Fruit fly (Drosophila melanogaster) whole organism, embryonic: ENCODE results near the gene CG9733.

Experiments used
- C15 ChIP-seq: fragments of 200-800 bp; sonication (Bioruptor generic); IDR thresholded peaks from 3 replicates; pipeline ENCODE4 v1.3.6; 2022; ENCODE audit warnings: missing biosample characterization, missing genetic modification characterization
- CG10366 ChIP-seq: fragments of 200-800 bp; sonication (Bioruptor generic); IDR thresholded peaks from 2 replicates; pipeline ENCODE4 v1.3.6; 2022; ENCODE audit warnings: missing biosample characterization, missing genetic modification characterization
- CG11560 ChIP-seq: fragments of 200-800 bp; sonication (Bioruptor generic); IDR thresholded peaks from 3 replicates; pipeline ENCODE4 v1.3.6; 2022; ENCODE audit warnings: missing biosample characterization, missing genetic modification characterization
- CG13894 ChIP-seq: fragments of 200-800 bp; sonication (Bioruptor generic); optimal IDR thresholded peaks from 3 replicates; lab custom pipeline; 2018; ENCODE audit warnings: missing biosample characterization, mild to moderate bottlenecking, missing genetic modification characterization, moderate library complexity
- CG14860 ChIP-seq: fragments of 200-800 bp; sonication (Bioruptor generic); IDR thresholded peaks from 3 replicates; pipeline ENCODE4 v1.3.6; 2022; ENCODE audit warnings: missing biosample characterization, missing genetic modification characterization; ENCODE audit not compliant: partially characterized antibody
- CG15073 ChIP-seq: fragments of 200-800 bp; sonication (Bioruptor generic); optimal IDR thresholded peaks from 2 replicates; lab custom pipeline; 2016; ENCODE audit warnings: missing biosample characterization, missing genetic modification characterization
- CG1529 ChIP-seq: fragments of 200-800 bp; sonication (Bioruptor generic); optimal IDR thresholded peaks from 3 replicates; lab custom pipeline; 2018; ENCODE audit warnings: missing biosample characterization, missing genetic modification characterization
- CG17359 ChIP-seq: fragments of 200-800 bp; sonication (Bioruptor generic); optimal IDR thresholded peaks from 3 replicates; lab custom pipeline; 2018; ENCODE audit warnings: missing biosample characterization, mild to moderate bottlenecking, missing genetic modification characterization, moderate library complexity
- CG1792 ChIP-seq: fragments of 200-800 bp; sonication (Bioruptor generic); optimal IDR thresholded peaks from 2 replicates; lab custom pipeline; 2016; ENCODE audit warnings: missing biosample characterization, missing genetic modification characterization
- CG18619 ChIP-seq: fragments of 200-800 bp; sonication (Bioruptor generic); optimal IDR thresholded peaks from 3 replicates; lab custom pipeline; 2017; ENCODE audit warnings: missing biosample characterization, mild to moderate bottlenecking, missing genetic modification characterization
- CG2202 ChIP-seq: fragments of 200-800 bp; sonication (Bioruptor generic); optimal IDR thresholded peaks from 2 replicates; lab custom pipeline; 2018; ENCODE audit warnings: missing biosample characterization, mild to moderate bottlenecking, missing genetic modification characterization
- CG2875 ChIP-seq: fragments of 200-800 bp; sonication (Bioruptor generic); optimal IDR thresholded peaks from 2 replicates; lab custom pipeline; 2017; ENCODE audit warnings: missing biosample characterization, mild to moderate bottlenecking, missing genetic modification characterization, missing genetic modification reagents
- CG31224 ChIP-seq: fragments of 200-800 bp; sonication (Bioruptor generic); IDR thresholded peaks from 2 replicates; pipeline ENCODE4 v1.3.6; 2022; ENCODE audit warnings: missing biosample characterization, missing genetic modification characterization
- CG6689 ChIP-seq: fragments of 200-800 bp; sonication (Bioruptor generic); IDR thresholded peaks from 2 replicates; pipeline ENCODE4 v1.3.6; 2022; ENCODE audit warnings: missing biosample characterization, missing genetic modification characterization
- CG8290 ChIP-seq, 3 experiments: fragments of 200-800 bp; sonication (Bioruptor generic); optimal IDR thresholded peaks; 2 replicates each; lab custom pipeline; 2016 to 2019; ENCODE audit warnings: missing biosample characterization in 3 of 3, missing genetic modification characterization in 3 of 3, mild to moderate bottlenecking in 2 of 3, moderate library complexity in 1 of 3
- CG8359 ChIP-seq: fragments of 200-800 bp; sonication (Bioruptor generic); optimal IDR thresholded peaks from 2 replicates; lab custom pipeline; 2017; ENCODE audit warnings: missing biosample characterization, mild to moderate bottlenecking, missing genetic modification characterization, borderline replicate concordance
- CG9727 ChIP-seq: fragments of 200-800 bp; sonication (Bioruptor generic); optimal IDR thresholded peaks from 3 replicates; lab custom pipeline; 2017; ENCODE audit warnings: missing biosample characterization, mild to moderate bottlenecking, missing genetic modification characterization
- Chrac-16 ChIP-seq: fragments of 200-800 bp; sonication (Bioruptor generic); optimal IDR thresholded peaks from 3 replicates; lab custom pipeline; 2016; ENCODE audit warnings: missing biosample characterization, missing genetic modification characterization
- Dip3 ChIP-seq: fragments of 200-800 bp; sonication (Bioruptor generic); optimal IDR thresholded peaks from 3 replicates; lab custom pipeline; 2016; ENCODE audit warnings: missing biosample characterization, missing genetic modification characterization
- Dp ChIP-seq: fragments of 200-800 bp; sonication (Bioruptor generic); optimal IDR thresholded peaks from 2 replicates; lab custom pipeline; 2018; ENCODE audit warnings: missing biosample characterization, mild to moderate bottlenecking, missing genetic modification characterization, moderate library complexity
- HLH4C ChIP-seq: fragments of 200-800 bp; sonication (Bioruptor generic); IDR thresholded peaks from 3 replicates; pipeline ENCODE4 v1.3.6; 2022; ENCODE audit warnings: missing biosample characterization, missing genetic modification characterization; ENCODE audit not compliant: partially characterized antibody
- MESR4 ChIP-seq: fragments of 200-800 bp; sonication (Bioruptor generic); optimal IDR thresholded peaks from 2 replicates; lab custom pipeline; 2018; ENCODE audit warnings: missing biosample characterization, mild to moderate bottlenecking, missing genetic modification characterization, moderate library complexity
- Med ChIP-seq: fragments of 200-800 bp; sonication (Bioruptor generic); peaks from one replicate; lab custom pipeline; 2016; ENCODE audit warnings: missing biosample characterization, missing genetic modification characterization, mild to moderate bottlenecking, inconsistent platforms, moderate library complexity
- Nf-YB ChIP-seq: fragments of 200-800 bp; sonication (Bioruptor generic); optimal IDR thresholded peaks from 3 replicates; lab custom pipeline; 2019; ENCODE audit warnings: missing biosample characterization, mild to moderate bottlenecking, missing genetic modification characterization, moderate library complexity
- Opbp ChIP-seq: fragments of 200-800 bp; sonication (Bioruptor generic); IDR thresholded peaks from 3 replicates; pipeline ENCODE4 v1.3.6; 2022; ENCODE audit warnings: missing biosample characterization, missing genetic modification characterization; ENCODE audit not compliant: partially characterized antibody
- Ravus ChIP-seq: fragments of 200-800 bp; sonication (Bioruptor generic); IDR thresholded peaks from 2 replicates; pipeline ENCODE4 v1.3.6; 2022; ENCODE audit warnings: missing biosample characterization, missing genetic modification characterization
- Trl ChIP-seq, 3 experiments: fragments of >200 bp in 2 of 3; fragments of 200-800 bp in 1 of 3; sonication (Bioruptor generic) in 1 of 3; optimal IDR thresholded peaks; 2 replicates in 1 of 3; 3 replicates in 2 of 3; lab custom pipeline; 2016 to 2017; ENCODE audit warnings: missing biosample characterization in 1 of 3, missing genetic modification characterization in 1 of 3
- ab ChIP-seq: fragments of 200-800 bp; sonication (Bioruptor generic); optimal IDR thresholded peaks from 2 replicates; lab custom pipeline; 2016; ENCODE audit warnings: missing biosample characterization, missing genetic modification characterization
- cas ChIP-seq: fragments of 200-800 bp; sonication (Bioruptor generic); IDR thresholded peaks from 2 replicates; pipeline ENCODE4 v1.3.6; 2022; ENCODE audit warnings: missing biosample characterization, missing genetic modification characterization
- dmrt11E ChIP-seq: fragments of 200-800 bp; sonication (Bioruptor generic); optimal IDR thresholded peaks from 3 replicates; lab custom pipeline; 2018; ENCODE audit warnings: missing biosample characterization, mild to moderate bottlenecking, missing genetic modification characterization, moderate library complexity
- dmrt99B ChIP-seq: fragments of 200-800 bp; sonication (Bioruptor generic); optimal IDR thresholded peaks from 2 replicates; lab custom pipeline; 2018; ENCODE audit warnings: missing biosample characterization, mild to moderate bottlenecking, missing genetic modification characterization, moderate library complexity
- eyg ChIP-seq: fragments of 200-800 bp; sonication (Bioruptor generic); optimal IDR thresholded peaks from 3 replicates; lab custom pipeline; 2016; ENCODE audit warnings: missing biosample characterization, missing genetic modification characterization
- jing ChIP-seq: fragments of 200-800 bp; sonication (Bioruptor generic); optimal IDR thresholded peaks from 2 replicates; lab custom pipeline; 2018; ENCODE audit warnings: missing biosample characterization, mild to moderate bottlenecking, missing genetic modification characterization
- ken ChIP-seq: fragments of 200-800 bp; sonication (Bioruptor generic); IDR thresholded peaks from 3 replicates; pipeline ENCODE4 v1.3.6; 2022; ENCODE audit warnings: missing biosample characterization, missing genetic modification characterization
- kni ChIP-seq: fragments of 200-800 bp; sonication (Bioruptor generic); optimal IDR thresholded peaks from 3 replicates; lab custom pipeline; 2017; ENCODE audit warnings: mild to moderate bottlenecking, missing biosample characterization, missing genetic modification reagents, missing genetic modification characterization
- knrl ChIP-seq: fragments of 200-800 bp; sonication (Bioruptor generic); IDR thresholded peaks from 3 replicates; pipeline ENCODE4 v1.3.6; 2022; ENCODE audit warnings: missing biosample characterization, missing genetic modification characterization; ENCODE audit not compliant: partially characterized antibody
- mam ChIP-seq: fragments of 200-800 bp; sonication (Bioruptor generic); optimal IDR thresholded peaks from 3 replicates; lab custom pipeline; 2016; ENCODE audit warnings: missing biosample characterization, missing genetic modification characterization
- oc ChIP-seq: fragments of 200-800 bp; sonication (Bioruptor generic); optimal IDR thresholded peaks from 2 replicates; lab custom pipeline; 2018; ENCODE audit warnings: missing biosample characterization, mild to moderate bottlenecking, missing genetic modification characterization, moderate library complexity
- pan ChIP-seq, 4 experiments: fragments of >200 bp in 3 of 4; fragments of 200-800 bp in 1 of 4; sonication (Bioruptor generic) in 1 of 4; optimal IDR thresholded peaks in 3 of 4; IDR thresholded peaks in 1 of 4; 2 replicates each; pipeline versions ENCODE4 v1.3.6 to Lab custom; 2017 to 2022; ENCODE audit warnings: missing biosample characterization in 2 of 4, missing genetic modification characterization in 2 of 4, mixed read lengths in 1 of 4
- pita ChIP-seq: fragments of 200-800 bp; sonication (Bioruptor generic); optimal IDR thresholded peaks from 2 replicates; lab custom pipeline; 2017; ENCODE audit warnings: missing biosample characterization, mild to moderate bottlenecking, missing genetic modification characterization
- pzg ChIP-seq: fragments of 200-800 bp; sonication (Bioruptor generic); optimal IDR thresholded peaks from 3 replicates; lab custom pipeline; 2018; ENCODE audit warnings: missing biosample characterization, mild to moderate bottlenecking, missing genetic modification characterization, moderate library complexity
- sens-2 ChIP-seq: fragments of 200-800 bp; sonication (Bioruptor generic); IDR thresholded peaks from 2 replicates; pipeline ENCODE4 v1.3.6; 2022; ENCODE audit warnings: missing biosample characterization, missing genetic modification characterization
- sna ChIP-seq: fragments of 200-800 bp; sonication (Bioruptor generic); IDR thresholded peaks from 2 replicates; pipeline ENCODE4 v1.3.6; 2022; ENCODE audit warnings: missing biosample characterization, missing genetic modification characterization; ENCODE audit not compliant: partially characterized antibody
- so ChIP-seq: fragments of 200-800 bp; sonication (Bioruptor generic); IDR thresholded peaks from 3 replicates; pipeline ENCODE4 v1.3.6; 2022; ENCODE audit warnings: missing biosample characterization, missing genetic modification characterization
- trem ChIP-seq: fragments of 200-800 bp; optimal IDR thresholded peaks from 3 replicates; lab custom pipeline; 2019; ENCODE audit warnings: missing biosample characterization, mild to moderate bottlenecking, missing genetic modification characterization, moderate library complexity
- trh ChIP-seq: fragments of 200-800 bp; sonication (Bioruptor generic); optimal IDR thresholded peaks from 2 replicates; lab custom pipeline; 2016; ENCODE audit warnings: missing biosample characterization, missing genetic modification characterization
- twi ChIP-seq: fragments of 200-800 bp; optimal IDR thresholded peaks from 2 replicates; lab custom pipeline; 2019; ENCODE audit warnings: missing biosample characterization, mild to moderate bottlenecking, missing genetic modification characterization, moderate library complexity
- zf30C ChIP-seq: fragments of 200-800 bp; sonication (Bioruptor generic); optimal IDR thresholded peaks from 3 replicates; lab custom pipeline; 2018; ENCODE audit warnings: missing biosample characterization, mild to moderate bottlenecking, missing genetic modification characterization

The CG9733 gene

DNA sequence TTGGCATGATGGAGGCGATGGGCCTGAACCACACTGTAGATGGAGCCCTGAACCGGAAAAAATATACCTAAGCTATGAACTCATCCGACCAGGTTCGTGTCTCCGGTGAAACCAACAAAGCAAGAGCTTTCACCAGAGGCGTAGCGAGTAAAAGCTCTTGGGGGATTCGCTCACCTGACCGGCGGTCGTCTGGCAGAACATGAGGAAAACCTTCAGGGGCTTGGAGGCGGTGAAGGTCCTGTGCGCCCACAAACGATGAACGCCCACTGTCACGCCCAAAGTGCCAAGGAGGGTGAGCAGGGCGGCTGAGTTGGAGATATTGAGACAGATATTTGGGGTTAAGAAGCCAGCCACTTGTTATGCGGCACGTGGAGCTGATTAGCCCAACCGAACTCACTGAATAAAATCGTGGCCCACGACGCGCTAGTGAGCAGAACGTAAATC is 50.9 kb downstream of the CG9733 start:
- TF ChIP-seq Dip3 (GFP tag; lab: Kevin White, UChicago) = peak; percentile 14
- TF ChIP-seq pita = peak; percentile 56
- TF ChIP-seq Med (GFP tag; lab: Kevin White, UChicago) = peak; percentile 86
- peak; percentile 2 for TF ChIP-seq dmrt99B (tag; lab: Kevin White, UChicago)
- TF ChIP-seq CG6689 (GFP tag; lab: Robert Waterston, UW) = no peak
- TF ChIP-seq dmrt11E = no peak
- no peak for TF ChIP-seq sna (GFP tag; lab: Robert Waterston, UW)
- peak; percentile 47 for TF ChIP-seq pzg
- no peak for TF ChIP-seq CG15073 (GFP tag; lab: Kevin White, UChicago)
- no peak for TF ChIP-seq CG9727 (GFP tag; lab: Kevin White, UChicago)
- TF ChIP-seq CG13894 = peak; percentile 1
- TF ChIP-seq Dp = peak; percentile 3
- no peak for TF ChIP-seq sens-2
- no peak for TF ChIP-seq knrl (GFP tag; lab: Robert Waterston, UW)
- no peak for TF ChIP-seq ab (GFP tag; lab: Kevin White, UChicago)
- no peak for TF ChIP-seq Trl (optimal IDR thresholded peaks at IDR 0.05; lab: Kevin White, UChicago)
- no peak for TF ChIP-seq Trl (GFP tag; optimal IDR thresholded peaks at IDR 0.05; lab: Kevin White, UChicago)
- no peak for TF ChIP-seq Opbp (GFP tag; lab: Robert Waterston, UW)
- TF ChIP-seq so (GFP tag; lab: Robert Waterston, UW) = no peak
- TF ChIP-seq CG2202 (tag; lab: Kevin White, UChicago) = no peak
- no peak for TF ChIP-seq pan (optimal IDR thresholded peaks at IDR 0.05; lab: Kevin White, UChicago)
- TF ChIP-seq pan (GFP tag; optimal IDR thresholded peaks at IDR 0.05 in 1 of 2, IDR thresholded peaks at IDR 0.05 in 1 of 2) = peak in 1 of 2 experiments; percentile 55
- TF ChIP-seq twi (tag; lab: Kevin White, UChicago) = no peak
- TF ChIP-seq CG10366 = peak; percentile 36; the same call in 1 of the 2 replicates
- no peak for TF ChIP-seq CG14860 (GFP tag; lab: Robert Waterston, UW)
- no peak for TF ChIP-seq zf30C
- no peak for TF ChIP-seq Nf-YB
- peak; percentile 35; the same call in 1 of the 3 replicates for TF ChIP-seq CG11560 (tag; lab: Robert Waterston, UW)
- no peak for TF ChIP-seq cas
- no peak for TF ChIP-seq CG1792 (GFP tag; lab: Kevin White, UChicago)
- no peak for TF ChIP-seq CG8290 (GFP tag; optimal IDR thresholded peaks at IDR 0.05; lab: Kevin White, UChicago)
- TF ChIP-seq CG8290 (tag; optimal IDR thresholded peaks at IDR 0.05; lab: Kevin White, UChicago) = peak in 1 of 2 experiments; percentile 86
- no peak for TF ChIP-seq C15 (GFP tag; lab: Robert Waterston, UW)
- TF ChIP-seq mam (GFP tag; lab: Kevin White, UChicago) = no peak
- no peak for TF ChIP-seq CG2875
- TF ChIP-seq trh = no peak
- TF ChIP-seq oc (tag; lab: Kevin White, UChicago) = no peak
- no peak for TF ChIP-seq CG18619 (GFP tag; lab: Kevin White, UChicago)
- peak; percentile 68; the same call in 2 of the 3 replicates for TF ChIP-seq ken (GFP tag; lab: Robert Waterston, UW)
- TF ChIP-seq CG17359 (tag; lab: Kevin White, UChicago) = peak; percentile 1
- TF ChIP-seq HLH4C = no peak
- TF ChIP-seq kni = no peak
- no peak for TF ChIP-seq trem (tag; lab: Kevin White, UChicago)
- peak; percentile 22 for TF ChIP-seq MESR4 (GFP tag; lab: Kevin White, UChicago)
- TF ChIP-seq CG1529 (GFP tag; lab: Kevin White, UChicago) = no peak
- TF ChIP-seq Ravus (GFP tag; lab: Robert Waterston, UW) = no peak
- no peak for TF ChIP-seq jing (GFP tag; lab: Kevin White, UChicago)
- peak; percentile 30 for TF ChIP-seq Chrac-16 (GFP tag; lab: Kevin White, UChicago)
- TF ChIP-seq CG31224 (GFP tag; lab: Robert Waterston, UW) = peak; percentile 47; the same call in 1 of the 2 replicates
- peak; percentile 33 for TF ChIP-seq eyg (GFP tag; lab: Kevin White, UChicago)
- TF ChIP-seq CG8359 (GFP tag; lab: Kevin White, UChicago) = no peak
